Worm (Caenorhabditis elegans) whole organism, early embryonic: ENCODE results near the gene scl-1.

Experiments
- ama-1 ChIP-seq: fragments of 150-350 bp; optimal IDR thresholded peaks from 2 replicates; lab custom pipeline; 2014
- ceh-13 ChIP-seq: fragments of 200-800 bp; sonication (Bioruptor generic); optimal IDR thresholded peaks from 2 replicates; lab custom pipeline; 2018; ENCODE audit warnings: mild to moderate bottlenecking, missing genetic modification characterization, missing compliant biosample characterization
- flt-1 ChIP-seq: fragments of 200-800 bp; sonication (Bioruptor generic); IDR thresholded peaks from 2 replicates; pipeline ENCODE4 v1.3.6; 2022; ENCODE audit warnings: missing genetic modification characterization, missing compliant biosample characterization
- hmg-4 ChIP-seq: fragments of 200-800 bp; sonication (Bioruptor generic); optimal IDR thresholded peaks from 2 replicates; lab custom pipeline; 2018; ENCODE audit warnings: mild to moderate bottlenecking, missing genetic modification characterization, missing compliant biosample characterization
- tbx-37 ChIP-seq: fragments of 200-800 bp; sonication (Bioruptor generic); conservative IDR thresholded peaks from 2 replicates; pipeline ENCODE4 v1.3.6; 2022; ENCODE audit warnings: missing genetic modification reagents, missing genetic modification characterization, missing compliant biosample characterization

DNA sequence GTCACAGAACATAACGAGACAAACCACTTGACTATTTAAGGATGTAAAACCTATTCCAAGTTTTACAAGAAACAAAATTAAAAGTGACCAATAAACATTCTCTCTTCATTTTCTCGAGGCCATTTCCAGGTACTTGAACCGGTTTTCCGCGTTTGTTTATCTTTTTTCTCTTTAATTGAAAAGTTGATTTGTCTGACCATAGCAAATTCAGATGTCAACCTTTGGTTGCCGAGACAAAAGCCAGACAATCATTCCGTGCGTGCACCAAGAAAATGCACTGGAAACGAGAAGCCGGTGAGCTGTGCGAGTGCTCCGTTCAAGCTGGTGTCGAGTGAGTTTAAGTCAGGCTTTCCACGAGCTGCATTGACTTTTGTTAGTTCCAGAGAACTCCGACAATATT, 26.0 kb downstream of the scl-1 start:
- TF ChIP-seq flt-1 (GFP tag; lab: Robert Waterston, UW) = no peak
- no peak for TF ChIP-seq ama-1 (lab: Kevin White, UChicago)
- TF ChIP-seq tbx-37 = no peak
- TF ChIP-seq ceh-13 (GFP tag; lab: Kevin White, UChicago) = no peak
- TF ChIP-seq hmg-4 (GFP tag; lab: Kevin White, UChicago) = no peak
